Worm (Caenorhabditis elegans) whole organism, young adult: ENCODE measurements around the gene nhr-26.

ENCODE experiments used
- attf-3 ChIP-seq: fragments of 200-800 bp; sonication (Bioruptor generic); conservative IDR thresholded peaks from 2 replicates; pipeline ENCODE4 v1.3.6; 2022; ENCODE audit warnings: missing genetic modification reagents, missing genetic modification characterization, missing compliant biosample characterization
- bed-2 ChIP-seq: fragments of 200-800 bp; sonication (Bioruptor generic); IDR thresholded peaks from 2 replicates; pipeline ENCODE4 v1.3.6; 2022; ENCODE audit warnings: missing genetic modification reagents, missing genetic modification characterization, missing compliant biosample characterization
- ceh-27 ChIP-seq: fragments of 200-800 bp; sonication (Bioruptor generic); optimal IDR thresholded peaks from 2 replicates; lab custom pipeline; 2018; ENCODE audit warnings: mild to moderate bottlenecking, missing genetic modification characterization, moderate library complexity, missing compliant biosample characterization
- chd-7 ChIP-seq: sonication (generic microtip); optimal IDR thresholded peaks from 2 replicates; lab custom pipeline; 2016; ENCODE audit warnings: mild to moderate bottlenecking, missing genetic modification characterization, moderate library complexity, missing compliant biosample characterization
- egl-18 ChIP-seq: fragments of 200-800 bp; sonication (Bioruptor generic); IDR thresholded peaks from 2 replicates; pipeline ENCODE4 v1.3.6; 2022; ENCODE audit warnings: missing genetic modification reagents, missing genetic modification characterization, missing compliant biosample characterization
- him-1 ChIP-seq: sonication (generic microtip); optimal IDR thresholded peaks from 2 replicates; lab custom pipeline; 2016; ENCODE audit warnings: missing genotype, missing genetic modification reagents, missing genetic modification characterization, missing compliant biosample characterization
- madf-10 ChIP-seq: sonication (generic microtip); optimal IDR thresholded peaks from 2 replicates; lab custom pipeline; 2016; ENCODE audit warnings: mild to moderate bottlenecking, missing genetic modification characterization, missing compliant biosample characterization
- nfyb-1 ChIP-seq: fragments of 200-800 bp; sonication (Bioruptor generic); IDR thresholded peaks from 2 replicates; pipeline ENCODE4 v1.3.6; 2022; ENCODE audit warnings: missing genetic modification reagents, missing genetic modification characterization, missing compliant biosample characterization
- rpc-1 ChIP-seq, 2 experiments: fragments of 150-350 bp in 1 of 2; sonication (generic microtip) in 1 of 2; optimal IDR thresholded peaks; 2 replicates each; lab custom pipeline; 2014 to 2018; ENCODE audit warnings: missing biosample characterization in 1 of 2, missing genetic modification characterization in 1 of 2, missing genetic modification reagents in 1 of 2, missing genotype in 1 of 2
- sea-2 ChIP-seq: fragments of 200-800 bp; sonication (Bioruptor generic); IDR thresholded peaks from 2 replicates; pipeline ENCODE4 v1.3.6; 2022; ENCODE audit warnings: missing genetic modification characterization, missing compliant biosample characterization
- tlf-1 ChIP-seq: fragments of 200-800 bp; sonication (Bioruptor generic); optimal IDR thresholded peaks from 2 replicates; lab custom pipeline; 2018; ENCODE audit warnings: mild to moderate bottlenecking, missing genetic modification characterization, missing compliant biosample characterization

The nhr-26 gene

DNA sequence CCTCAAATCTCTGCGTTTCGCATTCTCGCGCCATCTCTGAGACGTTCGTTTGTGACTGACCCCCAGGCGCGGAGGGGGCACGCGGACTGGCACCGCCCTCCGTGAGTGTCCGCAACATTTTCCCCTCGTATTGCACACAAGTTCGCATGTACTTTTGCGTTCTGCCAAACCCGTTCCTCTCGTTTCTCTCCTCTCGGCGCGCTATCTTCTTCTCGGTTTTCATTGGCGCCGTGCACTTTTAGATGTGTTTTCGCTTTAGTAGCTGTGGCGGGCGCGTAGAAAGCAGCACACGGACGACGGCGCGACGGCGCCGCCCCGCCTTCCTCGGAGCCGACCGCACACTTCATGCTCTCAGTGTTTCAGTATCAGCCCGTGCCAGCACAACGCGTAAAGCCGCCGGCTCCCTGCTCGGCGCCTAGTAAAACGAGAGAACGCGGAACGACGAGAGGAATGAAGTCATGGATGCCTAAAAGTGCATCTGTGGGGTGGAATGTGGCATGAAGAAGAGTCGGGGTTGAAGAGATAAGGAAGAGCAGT, 44.9 kb downstream of the nhr-26 start (continued):
- TF ChIP-seq chd-7 (tag; lab: Kevin White, UChicago), result peak; percentile 2
- TF ChIP-seq sea-2 (GFP tag; lab: Robert Waterston, UW), result peak; percentile 75; the same call in 1 of the 2 replicates
- TF ChIP-seq madf-10 (tag; lab: Kevin White, UChicago), result peak; percentile 16
- TF ChIP-seq rpc-1 (optimal IDR thresholded peaks at IDR 0.05; lab: Kevin White, UChicago), result no peak
- no peak for TF ChIP-seq rpc-1 (tag; optimal IDR thresholded peaks at IDR 0.05; lab: Kevin White, UChicago)
- no peak for TF ChIP-seq ceh-27 (GFP tag; lab: Kevin White, UChicago)
- TF ChIP-seq him-1 (tag; lab: Kevin White, UChicago), result no peak

- TF ChIP-seq nfyb-1 (GFP tag; lab: Robert Waterston, UW) (no peak), him-1 (tag; lab: Kevin White, UChicago) (no peak), bed-2 (no peak), egl-18 (GFP tag; lab: Robert Waterston, UW) (no peak), tlf-1 (GFP tag; lab: Kevin White, UChicago) (no peak)
Observed at ce11 chrX:12646546-12647167, 53.6 kb downstream of the nhr-26 start, which contains the start of gene zmp-5. Gene zmp-5, plus strand, starts transcription at chrX:12647117.

DNA sequence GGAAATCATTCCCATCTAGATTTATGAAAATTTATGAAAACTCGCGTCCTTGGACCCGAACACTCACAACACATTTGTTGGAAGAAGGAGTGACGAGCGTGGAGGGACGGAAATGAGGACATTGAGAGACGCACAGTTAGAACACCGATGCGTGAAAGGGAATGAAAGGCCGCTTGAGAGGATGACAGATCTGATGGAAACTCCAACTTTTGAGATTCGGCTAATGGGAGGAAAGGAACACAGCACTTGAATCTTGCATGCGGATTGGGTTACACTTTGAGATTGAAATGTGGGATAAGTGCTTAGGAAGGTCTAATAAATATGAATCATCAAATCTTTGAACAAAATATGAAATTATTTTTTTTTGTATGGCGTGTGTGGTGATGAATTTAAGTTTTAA, 54.4 kb downstream of the nhr-26 start:
- TF ChIP-seq attf-3 (GFP tag; lab: Robert Waterston, UW), result no peak
